Fruit fly (Drosophila melanogaster): ENCODE results near the gene CG11313.

Gene CG11313

dm6 chr3R:30734576-30734975 is 3.6 kb upstream of the CG11313 start (continued):
- TF ChIP-seq croc (GFP tag; conservative IDR thresholded peaks at IDR 0.05) = peak; percentile 21; the same call in 1 of the 3 replicates
- TF ChIP-seq sima (GFP tag; optimal IDR thresholded peaks at IDR 0.05) = no peak
- TF ChIP-seq lab (GFP tag; optimal IDR thresholded peaks at IDR 0.05) = peak; percentile 5
- TF ChIP-seq tgo (GFP tag; IDR thresholded peaks at IDR 0.05) = 0 out of 3 replicates have a peak, but pooled peaks have one; percentile 20
- TF ChIP-seq CTCF (GFP tag; optimal IDR thresholded peaks at IDR 0.05) = no peak
- no peak for TF ChIP-seq gsb (GFP tag; IDR thresholded peaks at IDR 0.05)
- peak; percentile 33 for TF ChIP-seq CG11504 (tag; optimal IDR thresholded peaks at IDR 0.05)
- TF ChIP-seq odd (GFP tag; optimal IDR thresholded peaks at IDR 0.05) = no peak
- no peak for TF ChIP-seq corto (GFP tag; optimal IDR thresholded peaks at IDR 0.05)
- peak; percentile 35; the same call in 1 of the 2 replicates for TF ChIP-seq ssp (GFP tag; IDR thresholded peaks at IDR 0.05)
- no peak for TF ChIP-seq Rx (GFP tag; IDR thresholded peaks at IDR 0.05)
- no peak for TF ChIP-seq CG32767 (GFP tag; IDR thresholded peaks at IDR 0.05)
- peak; percentile 26 for TF ChIP-seq CG13424 (tag; optimal IDR thresholded peaks at IDR 0.05)
- no peak for TF ChIP-seq CG10209 (GFP tag; optimal IDR thresholded peaks at IDR 0.05)
- TF ChIP-seq sob (GFP tag; IDR thresholded peaks at IDR 0.05) = no peak
- no peak for TF ChIP-seq CG6272 (GFP tag; IDR thresholded peaks at IDR 0.05)
- TF ChIP-seq CG16813 (GFP tag; IDR thresholded peaks at IDR 0.05; ENCODE audit: partially characterized antibody) = no peak
- TF ChIP-seq D19B (GFP tag; optimal IDR thresholded peaks at IDR 0.05) = no peak

- TF ChIP-seq Dad (GFP tag; optimal IDR thresholded peaks at IDR 0.05) (no peak), H2.0 (GFP tag; IDR thresholded peaks at IDR 0.05) (no peak), Hr51 (GFP tag; optimal IDR thresholded peaks at IDR 0.05) (peak in 1 of 2 experiments; percentile 25), CG31441 (GFP tag; IDR thresholded peaks at IDR 0.05) (peak; percentile 56), CG6813 (GFP tag; optimal IDR thresholded peaks at IDR 0.05) (no peak), Med (GFP tag) (peak; percentile 14), zf30C (GFP tag; optimal IDR thresholded peaks at IDR 0.05) (peak; percentile 74), CG15601 (tag; optimal IDR thresholded peaks at IDR 0.05) (peak; percentile 22), nerfin-1 (tag; optimal IDR thresholded peaks at IDR 0.05) (peak; percentile 65), Meics (GFP tag; optimal IDR thresholded peaks at IDR 0.05) (no peak), pnt (GFP tag; optimal IDR thresholded peaks at IDR 0.05) (no peak), chinmo (GFP tag; IDR thresholded peaks at IDR 0.05; ENCODE audit: partially characterized antibody) (no peak), gsb (GFP tag; IDR thresholded peaks at IDR 0.05) (no peak), NC2β (GFP tag; optimal IDR thresholded peaks at IDR 0.05) (no peak), ttk (GFP tag; IDR thresholded peaks at IDR 0.05) (no peak), Side (GFP tag; optimal IDR thresholded peaks at IDR 0.05) (no peak), Pdp1 (GFP tag; optimal IDR thresholded peaks at IDR 0.05) (no peak), HmgD (GFP tag; optimal IDR thresholded peaks at IDR 0.05) (no peak), Tbp (GFP tag; optimal IDR thresholded peaks at IDR 0.05) (no peak), stc (GFP tag; IDR thresholded peaks at IDR 0.05) (no peak), gem (tag; optimal IDR thresholded peaks at IDR 0.05) (peak; percentile 67), Spps (tag; optimal IDR thresholded peaks at IDR 0.05) (peak; percentile 42), repo (GFP tag; optimal IDR thresholded peaks at IDR 0.05) (no peak), p53 (GFP tag; optimal IDR thresholded peaks at IDR 0.05) (no peak), CG33213 (GFP tag; optimal IDR thresholded peaks at IDR 0.05) (no peak), CG9727 (GFP tag; optimal IDR thresholded peaks at IDR 0.05) (peak; percentile 22), CG14050 (GFP tag; IDR thresholded peaks at IDR 0.05) (no peak), CG17359 (tag; optimal IDR thresholded peaks at IDR 0.05) (peak; percentile 30), Sox100B (GFP tag; optimal IDR thresholded peaks at IDR 0.05) (peak; percentile 17), ind (GFP tag; optimal IDR thresholded peaks at IDR 0.05) (peak; percentile 18), esg (GFP tag; conservative IDR thresholded peaks at IDR 0.05) (no peak), az2 (GFP tag; optimal IDR thresholded peaks at IDR 0.05) (peak; percentile 8), amos (GFP tag; IDR thresholded peaks at IDR 0.05; ENCODE audit: partially characterized antibody) (no peak), CG17385 (GFP tag; optimal IDR thresholded peaks at IDR 0.05) (no peak), CG17802 (tag; optimal IDR thresholded peaks at IDR 0.05) (no peak)
Measured at dm6 chr3R:30733081-30733480, 2.1 kb upstream of the CG11313 start.

Data from whole organism, embryonic.